Fruit fly (Drosophila melanogaster): ENCODE measurements around the gene CG42688.

Gene CG42688

DNA sequence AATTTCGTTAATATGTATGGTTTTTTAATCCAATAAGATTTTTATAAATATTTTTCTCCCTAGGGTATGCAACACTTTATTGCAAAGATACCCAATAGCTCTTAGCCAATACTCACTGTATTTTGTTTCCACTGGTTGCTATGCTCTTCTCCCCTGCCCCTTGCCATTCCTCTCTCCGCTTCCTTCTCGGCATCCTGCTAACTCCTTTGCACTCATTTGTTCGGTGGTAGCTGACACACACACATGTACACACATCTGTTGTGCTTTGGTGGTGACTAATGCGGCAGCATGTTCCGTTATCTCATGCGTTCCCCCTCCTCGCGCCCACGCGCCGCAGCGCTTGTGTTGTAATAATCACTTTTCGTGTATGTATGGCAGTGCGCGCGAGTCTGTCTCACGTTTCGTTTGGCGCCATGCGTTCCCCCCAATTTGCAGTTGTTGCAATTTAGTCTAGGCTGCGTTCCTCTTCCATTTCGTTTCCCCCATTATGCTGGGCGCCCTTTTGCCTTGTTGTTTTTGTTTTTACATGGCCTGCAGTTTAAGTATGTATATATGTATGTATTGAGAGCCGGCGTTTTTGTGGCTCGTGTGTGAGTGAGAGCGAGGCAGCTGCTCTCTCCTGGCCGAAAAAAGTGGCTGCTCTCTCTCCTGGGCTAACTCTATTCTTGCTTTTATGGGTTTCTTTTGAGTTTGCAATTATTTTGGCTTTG is 47.6 kb downstream of the CG42688 start, which contains the start of gene Polr1D (continued):
- TF ChIP-seq abd-A (tag; optimal IDR thresholded peaks at IDR 0.05) (peak; percentile 94), CoRest (tag; optimal IDR thresholded peaks at IDR 0.05) (peak; percentile 48), pros (GFP tag; optimal IDR thresholded peaks at IDR 0.05) (peak; percentile 99), CG15269 (tag; optimal IDR thresholded peaks at IDR 0.05) (peak; percentile 51), croc (GFP tag; conservative IDR thresholded peaks at IDR 0.05) (no peak), CG32767 (GFP tag; IDR thresholded peaks at IDR 0.05) (peak; percentile 83), Dfd (GFP tag; optimal IDR thresholded peaks at IDR 0.05) (no peak), CG3847 (GFP tag; IDR thresholded peaks at IDR 0.05) (peak; percentile 15; the same call in 1 of the 2 replicates), CG18599 (GFP tag; optimal IDR thresholded peaks at IDR 0.05) (peak; percentile 17), bbx (GFP tag; IDR thresholded peaks at IDR 0.05; ENCODE audit: partially characterized antibody) (peak; percentile 57), insv (GFP tag; optimal IDR thresholded peaks at IDR 0.05) (peak; percentile 55 to 98), Camta (GFP tag; optimal IDR thresholded peaks at IDR 0.05) (no peak), CG12299 (tag; optimal IDR thresholded peaks at IDR 0.05) (peak; percentile 54), lov (optimal IDR thresholded peaks at IDR 0.05) (no peak), lov (GFP tag; IDR thresholded peaks at IDR 0.05) (peak; percentile 66; the same call in 1 of the 3 replicates), HmgD (GFP tag; optimal IDR thresholded peaks at IDR 0.05) (peak; percentile 26), twi (tag; optimal IDR thresholded peaks at IDR 0.05) (peak; percentile 86), CG12391 (tag; optimal IDR thresholded peaks at IDR 0.05) (peak; percentile 50), CG9876 (GFP tag; optimal IDR thresholded peaks at IDR 0.05) (no peak), sqz (GFP tag; optimal IDR thresholded peaks at IDR 0.05) (peak; percentile 40), dmrt99B (tag; optimal IDR thresholded peaks at IDR 0.05) (peak; percentile 24), oc (tag; optimal IDR thresholded peaks at IDR 0.05) (peak; percentile 52), HLHmδ (GFP tag; optimal IDR thresholded peaks at IDR 0.05) (peak; percentile 93), CG8478 (optimal IDR thresholded peaks at IDR 0.05) (peak; percentile 82), pfk (GFP tag; optimal IDR thresholded peaks at IDR 0.05) (peak; percentile 100), cg (GFP tag; optimal IDR thresholded peaks at IDR 0.05) (peak; percentile 96), CG7839 (tag; optimal IDR thresholded peaks at IDR 0.05) (peak; percentile 43), seq (GFP tag; IDR thresholded peaks at IDR 0.05) (peak; percentile 62), CG9727 (GFP tag; optimal IDR thresholded peaks at IDR 0.05) (peak; percentile 38), gcm (GFP tag; optimal IDR thresholded peaks at IDR 0.05) (peak; percentile 30), Nf-YB (GFP tag; optimal IDR thresholded peaks at IDR 0.05) (peak; percentile 7), ash1 (GFP tag; optimal IDR thresholded peaks at IDR 0.05) (peak; percentile 66), aop (GFP tag; IDR thresholded peaks at IDR 0.05) (0 out of 2 replicates have a peak, but pooled peaks have one; percentile 6), BEAF-32 (GFP tag; optimal IDR thresholded peaks at IDR 0.05) (no peak), CG8290 (GFP tag; optimal IDR thresholded peaks at IDR 0.05) (peak; percentile 15), CG8290 (tag; optimal IDR thresholded peaks at IDR 0.05) (peak; percentile 18 to 50), CG14050 (GFP tag; IDR thresholded peaks at IDR 0.05) (0 out of 3 replicates have a peak, but pooled peaks have one; percentile 12), lmd (GFP tag; IDR thresholded peaks at IDR 0.05) (no peak), CG34422 (GFP tag; IDR thresholded peaks at IDR 0.05) (peak; percentile 67; the same call in 1 of the 3 replicates), sens (GFP tag) (peak; percentile 84), unc-4 (GFP tag; IDR thresholded peaks at IDR 0.05; ENCODE audit: partially characterized antibody) (0 out of 2 replicates have a peak, but pooled peaks have one; percentile 26), CG9215 (GFP tag; IDR thresholded peaks at IDR 0.05) (no peak), Deaf1 (tag; optimal IDR thresholded peaks at IDR 0.05) (peak; percentile 48), dm (GFP tag; optimal IDR thresholded peaks at IDR 0.05) (peak; percentile 47), CG12659 (GFP tag; optimal IDR thresholded peaks at IDR 0.05) (peak; percentile 35), bigmax (GFP tag; optimal IDR thresholded peaks at IDR 0.05) (no peak), trem (tag; optimal IDR thresholded peaks at IDR 0.05) (peak; percentile 6), chn (GFP tag; optimal IDR thresholded peaks at IDR 0.05) (peak; percentile 19), z (GFP tag; IDR thresholded peaks at IDR 0.05) (peak; percentile 79)

Measured in whole organism, embryonic.